Fruit fly (Drosophila melanogaster) whole organism, embryonic: ENCODE measurements around the gene Kat60.
A peak's percentile ranks its signal among the peaks of the same experiment; 100 is the strongest.

ENCODE experiments used
- Aef1 ChIP-seq: fragments of 200-800 bp; sonication (Bioruptor generic); IDR thresholded peaks from 3 replicates; pipeline ENCODE4 v1.3.6; 2022; ENCODE audit warnings: missing biosample characterization, missing genetic modification characterization
- CG12155 ChIP-seq: fragments of 200-800 bp; sonication (Bioruptor generic); optimal IDR thresholded peaks from 3 replicates; lab custom pipeline; 2016; ENCODE audit warnings: missing biosample characterization, missing genetic modification characterization
- CG12769 ChIP-seq: fragments of 200-800 bp; sonication (Bioruptor generic); optimal IDR thresholded peaks from 2 replicates; lab custom pipeline; 2019; ENCODE audit warnings: missing biosample characterization, mild to moderate bottlenecking, missing genetic modification characterization, moderate library complexity
- CG12942 ChIP-seq: fragments of 200-800 bp; sonication (Bioruptor generic); optimal IDR thresholded peaks from 3 replicates; lab custom pipeline; 2016; ENCODE audit warnings: missing biosample characterization, missing genetic modification characterization
- CG13287 ChIP-seq: fragments of 200-800 bp; sonication (Bioruptor generic); IDR thresholded peaks from 2 replicates; pipeline ENCODE4 v1.3.6; 2022; ENCODE audit warnings: missing biosample characterization, missing genetic modification characterization; ENCODE audit not compliant: partially characterized antibody
- CG14014 ChIP-seq: fragments of 200-800 bp; sonication (Bioruptor generic); IDR thresholded peaks from 2 replicates; pipeline ENCODE4 v1.3.6; 2022; ENCODE audit warnings: missing biosample characterization, missing genetic modification characterization
- CG15269 ChIP-seq: fragments of 200-800 bp; sonication (Bioruptor generic); optimal IDR thresholded peaks from 2 replicates; lab custom pipeline; 2018; ENCODE audit warnings: missing biosample characterization, mild to moderate bottlenecking, missing genetic modification characterization, moderate library complexity
- CG1832 ChIP-seq: fragments of 200-800 bp; sonication (Bioruptor generic); optimal IDR thresholded peaks from 2 replicates; lab custom pipeline; 2017; ENCODE audit warnings: missing biosample characterization, mild to moderate bottlenecking, missing genetic modification characterization, inconsistent platforms
- CG2199 ChIP-seq: fragments of 200-800 bp; sonication (Bioruptor generic); IDR thresholded peaks from 3 replicates; pipeline ENCODE4 v1.3.6; 2022; ENCODE audit warnings: missing biosample characterization, missing genetic modification characterization
- CG34422 ChIP-seq: fragments of 200-800 bp; sonication (Bioruptor generic); IDR thresholded peaks from 3 replicates; pipeline ENCODE4 v1.3.6; 2022; ENCODE audit warnings: missing biosample characterization, missing genetic modification characterization
- HLHmδ ChIP-seq: fragments of 200-800 bp; sonication (Bioruptor generic); optimal IDR thresholded peaks from 2 replicates; lab custom pipeline; 2018; ENCODE audit warnings: missing biosample characterization, mild to moderate bottlenecking, missing genetic modification characterization, moderate library complexity
- Hr78 ChIP-seq, 2 experiments: fragments of 200-800 bp in 1 of 2; fragments of >200 bp in 1 of 2; sonication (Bioruptor generic) in 1 of 2; optimal IDR thresholded peaks; 2 replicates each; lab custom pipeline; 2017 to 2019; ENCODE audit warnings: missing biosample characterization in 2 of 2, missing genetic modification characterization in 2 of 2, mild to moderate bottlenecking in 1 of 2, moderate library complexity in 1 of 2
- Lpt ChIP-seq: fragments of >200 bp; optimal IDR thresholded peaks from 2 replicates; lab custom pipeline; 2018; ENCODE audit warnings: missing biosample characterization, missing genetic modification characterization
- Pdp1 ChIP-seq, 2 experiments: fragments of 200-800 bp; sonication (Bioruptor generic); optimal IDR thresholded peaks; 3 replicates each; lab custom pipeline; 2016; ENCODE audit warnings: missing biosample characterization in 2 of 2, missing genetic modification characterization in 2 of 2, mild to moderate bottlenecking in 1 of 2, moderate library complexity in 1 of 2
- Ravus ChIP-seq: fragments of 200-800 bp; sonication (Bioruptor generic); IDR thresholded peaks from 2 replicates; pipeline ENCODE4 v1.3.6; 2022; ENCODE audit warnings: missing biosample characterization, missing genetic modification characterization
- abd-A ChIP-seq: fragments of 200-800 bp; sonication (Bioruptor generic); optimal IDR thresholded peaks from 3 replicates; lab custom pipeline; 2019; ENCODE audit warnings: missing biosample characterization, mild to moderate bottlenecking, missing genetic modification characterization, moderate library complexity
- chinmo ChIP-seq: fragments of 200-800 bp; sonication (Bioruptor generic); IDR thresholded peaks from 4 replicates; pipeline ENCODE4 v1.3.6; 2022; ENCODE audit warnings: missing biosample characterization, missing genetic modification characterization; ENCODE audit not compliant: partially characterized antibody
- cwo ChIP-seq: fragments of 200-800 bp; sonication (Bioruptor generic); optimal IDR thresholded peaks from 3 replicates; lab custom pipeline; 2017; ENCODE audit warnings: missing biosample characterization, missing genetic modification characterization, mild to moderate bottlenecking, moderate library complexity, missing genetic modification reagents
- danr ChIP-seq: fragments of 200-800 bp; sonication (Bioruptor generic); IDR thresholded peaks from 2 replicates; pipeline ENCODE4 v1.3.6; 2022; ENCODE audit warnings: missing biosample characterization, missing genetic modification characterization
- emc ChIP-seq: fragments of 200-800 bp; sonication (Bioruptor generic); optimal IDR thresholded peaks from 2 replicates; lab custom pipeline; 2016; ENCODE audit warnings: missing biosample characterization, missing genetic modification characterization
- ftz-f1 ChIP-seq: fragments of 200-800 bp; sonication (Bioruptor generic); optimal IDR thresholded peaks from 2 replicates; lab custom pipeline; 2016; ENCODE audit warnings: missing biosample characterization, missing genetic modification characterization
- grn ChIP-seq: fragments of 200-800 bp; sonication (Bioruptor generic); optimal IDR thresholded peaks from 3 replicates; lab custom pipeline; 2017; ENCODE audit warnings: missing biosample characterization, missing genetic modification characterization
- gro ChIP-seq: fragments of 200-800 bp; sonication (Bioruptor generic); optimal IDR thresholded peaks from 2 replicates; lab custom pipeline; 2016; ENCODE audit warnings: missing biosample characterization, missing genetic modification characterization
- lbe ChIP-seq: fragments of 200-800 bp; sonication (Bioruptor generic); optimal IDR thresholded peaks from 2 replicates; lab custom pipeline; 2016; ENCODE audit warnings: missing biosample characterization, mild to moderate bottlenecking, missing genetic modification characterization
- maf-S ChIP-seq: fragments of 200-800 bp; sonication (Bioruptor generic); optimal IDR thresholded peaks from 2 replicates; lab custom pipeline; 2016; ENCODE audit warnings: missing biosample characterization, missing genetic modification characterization
- oc ChIP-seq: fragments of 200-800 bp; sonication (Bioruptor generic); optimal IDR thresholded peaks from 2 replicates; lab custom pipeline; 2018; ENCODE audit warnings: missing biosample characterization, mild to moderate bottlenecking, missing genetic modification characterization, moderate library complexity
- pros ChIP-seq: fragments of 200-800 bp; sonication (Bioruptor generic); optimal IDR thresholded peaks from 3 replicates; lab custom pipeline; 2019; ENCODE audit warnings: missing biosample characterization, mild to moderate bottlenecking, missing genetic modification characterization, moderate library complexity
- pzg ChIP-seq: fragments of 200-800 bp; sonication (Bioruptor generic); optimal IDR thresholded peaks from 3 replicates; lab custom pipeline; 2018; ENCODE audit warnings: missing biosample characterization, mild to moderate bottlenecking, missing genetic modification characterization, moderate library complexity
- sd ChIP-seq: fragments of 200-800 bp; sonication (Bioruptor generic); optimal IDR thresholded peaks from 3 replicates; lab custom pipeline; 2018; ENCODE audit warnings: missing biosample characterization, mild to moderate bottlenecking, missing genetic modification characterization, moderate library complexity
- sens ChIP-seq: fragments of 200-800 bp; sonication (Bioruptor generic); peaks from one replicate; lab custom pipeline; 2016; ENCODE audit warnings: missing biosample characterization, missing genetic modification characterization
- tll ChIP-seq, 2 experiments: fragments of 200-800 bp in 1 of 2; fragments of >200 bp in 1 of 2; sonication (Bioruptor generic) in 1 of 2; optimal IDR thresholded peaks; 2 replicates each; lab custom pipeline; 2017 to 2019; ENCODE audit warnings: missing biosample characterization in 2 of 2, missing genetic modification characterization in 2 of 2, mild to moderate bottlenecking in 1 of 2, moderate library complexity in 1 of 2
- tna ChIP-seq: fragments of 200-800 bp; sonication (Bioruptor generic); IDR thresholded peaks from 2 replicates; pipeline ENCODE4 v1.3.6; 2022; ENCODE audit warnings: missing biosample characterization, missing genetic modification characterization; ENCODE audit not compliant: partially characterized antibody
- vvl ChIP-seq: fragments of 200-800 bp; sonication (Bioruptor generic); IDR thresholded peaks from 2 replicates; pipeline ENCODE4 v1.3.6; 2022; ENCODE audit warnings: missing biosample characterization, missing genetic modification characterization
- wdn ChIP-seq: fragments of 200-800 bp; sonication (Bioruptor generic); IDR thresholded peaks from 2 replicates; pipeline ENCODE4 v1.3.6; 2022; ENCODE audit warnings: missing biosample characterization, missing genetic modification characterization
- z ChIP-seq: fragments of 200-800 bp; sonication (Bioruptor generic); IDR thresholded peaks from 3 replicates; pipeline ENCODE4 v1.3.6; 2022; ENCODE audit warnings: missing biosample characterization, missing genetic modification characterization
- zen ChIP-seq: fragments of 200-800 bp; sonication (Bioruptor generic); optimal IDR thresholded peaks from 3 replicates; lab custom pipeline; 2018; ENCODE audit warnings: missing biosample characterization, mild to moderate bottlenecking, missing genetic modification characterization, moderate library complexity
- zen2 ChIP-seq: fragments of 200-800 bp; sonication (Bioruptor generic); IDR thresholded peaks from 3 replicates; pipeline ENCODE4 v1.3.6; 2022; ENCODE audit warnings: missing biosample characterization, missing genetic modification characterization; ENCODE audit not compliant: partially characterized antibody

Gene Kat60

dm6 chr3R:5249308-5249707, 17.3 kb upstream of the Kat60 start:
- TF ChIP-seq maf-S (GFP tag; lab: Kevin White, UChicago) (no peak), Lpt (GFP tag; lab: Kevin White, UChicago) (no peak), CG14014 (no peak), tna (no peak), danr (GFP tag; lab: Robert Waterston, UW) (no peak)

DNA sequence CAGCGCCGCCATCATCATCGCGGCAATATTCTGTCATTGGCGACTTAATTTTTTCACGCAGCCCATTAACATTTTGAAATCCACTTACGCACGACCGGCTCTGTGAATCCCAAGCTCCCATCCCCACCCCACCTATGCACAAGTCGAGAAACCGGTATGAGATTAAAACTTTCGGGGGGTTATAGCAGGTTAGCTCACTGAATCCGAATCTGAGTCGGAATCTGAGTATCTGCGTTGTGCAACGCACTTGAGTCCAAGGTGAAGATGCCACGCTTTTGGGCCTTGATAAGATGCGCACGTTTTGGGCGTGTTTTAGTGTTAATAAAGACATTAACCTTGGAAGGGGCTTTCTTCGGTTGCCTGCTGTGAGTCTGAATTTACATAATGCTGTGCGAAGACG, 14.9 kb upstream of the Kat60 start:
- peak; percentile 33; the same call in 1 of the 2 replicates for TF ChIP-seq vvl (GFP tag; lab: Robert Waterston, UW)
- peak; percentile 20 for TF ChIP-seq abd-A (tag; lab: Kevin White, UChicago)
- TF ChIP-seq CG13287, result 0 out of 2 replicates have a peak, but pooled peaks have one; percentile 4
- TF ChIP-seq zen2 (GFP tag; lab: Robert Waterston, UW), result 0 out of 3 replicates have a peak, but pooled peaks have one; percentile 49
- TF ChIP-seq z (GFP tag; lab: Robert Waterston, UW), result peak; percentile 62; the same call in 1 of the 3 replicates
- peak; percentile 52 for TF ChIP-seq oc (tag; lab: Kevin White, UChicago)
- TF ChIP-seq CG12155, result no peak
- no peak for TF ChIP-seq CG2199 (GFP tag; lab: Robert Waterston, UW)
- TF ChIP-seq ftz-f1 (GFP tag; lab: Kevin White, UChicago), result peak; percentile 17
- TF ChIP-seq Pdp1 (GFP tag; optimal IDR thresholded peaks at IDR 0.05; lab: Kevin White, UChicago), result peak in 1 of 2 experiments; percentile 86
- TF ChIP-seq pros (GFP tag; lab: Kevin White, UChicago), result peak; percentile 99
- TF ChIP-seq zen (tag; lab: Kevin White, UChicago), result no peak
- TF ChIP-seq grn (GFP tag; lab: Kevin White, UChicago), result peak; percentile 53
- TF ChIP-seq emc (GFP tag; lab: Kevin White, UChicago), result no peak
- peak; percentile 57 for TF ChIP-seq CG12769 (tag; lab: Kevin White, UChicago)
- TF ChIP-seq chinmo, result peak; percentile 93; the same call in 3 of the 4 replicates
- no peak for TF ChIP-seq gro
- peak; percentile 43 for TF ChIP-seq sd (tag; lab: Kevin White, UChicago)
- TF ChIP-seq Hr78 (GFP tag; optimal IDR thresholded peaks at IDR 0.05; lab: Kevin White, UChicago), result peak in 1 of 2 experiments; percentile 39
- TF ChIP-seq cwo (GFP tag; lab: Kevin White, UChicago), result peak; percentile 52
- peak; percentile 51 for TF ChIP-seq CG15269 (tag; lab: Kevin White, UChicago)

DNA sequence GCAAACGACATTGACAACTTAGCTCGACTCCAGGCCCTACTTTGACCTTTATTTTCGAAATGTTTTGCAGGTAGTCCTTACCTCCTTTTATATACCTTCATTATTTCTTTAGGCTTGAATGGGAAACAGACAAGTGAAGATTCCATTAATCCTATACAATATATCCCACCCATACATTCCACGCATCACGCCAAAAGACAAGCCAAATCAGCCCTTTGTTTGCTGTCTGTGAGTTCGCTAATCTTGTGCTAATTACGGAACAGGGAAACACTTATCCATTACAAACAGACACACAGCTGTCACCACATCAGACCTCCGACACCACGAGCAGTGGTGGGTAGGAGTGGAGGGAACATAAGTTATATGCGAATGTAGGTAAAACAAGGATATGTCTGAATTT, 8.7 kb upstream of the Kat60 start, which contains the start of gene CG33293:
Gene CG33293 (minus strand): TSS at position 15 of the 400 bp plus-strand sequence.
- TF ChIP-seq zen (tag; lab: Kevin White, UChicago) (peak; percentile 66), sens (GFP tag; lab: Kevin White, UChicago) (peak; percentile 13), tll (GFP tag; optimal IDR thresholded peaks at IDR 0.05; lab: Kevin White, UChicago) (peak in 1 of 2 experiments; percentile 58), HLHmδ (GFP tag; lab: Kevin White, UChicago) (no peak)

- TF ChIP-seq Ravus (GFP tag; lab: Robert Waterston, UW), result no peak
- no peak for TF ChIP-seq Aef1 (GFP tag; lab: Robert Waterston, UW)
- TF ChIP-seq sd (tag; lab: Kevin White, UChicago), result no peak
- TF ChIP-seq CG34422 (GFP tag; lab: Robert Waterston, UW), result no peak
- no peak for TF ChIP-seq pzg
- no peak for TF ChIP-seq wdn (GFP tag; lab: Robert Waterston, UW)
- TF ChIP-seq CG1832 (GFP tag; lab: Kevin White, UChicago), result no peak
- TF ChIP-seq CG12942 (GFP tag; lab: Kevin White, UChicago), result no peak
- no peak for TF ChIP-seq lbe (GFP tag; lab: Kevin White, UChicago)
Observed at dm6 chr3R:5237215-5237614, 5.2 kb upstream of the Kat60 start, which contains the start of gene rtp. Gene rtp (minus strand): TSS chr3R:5237315.
